Fruit fly (Drosophila melanogaster) whole organism, embryonic: ENCODE data around the gene CG44271.

Experiments
- Bgb ChIP-seq: fragments of 200-800 bp; sonication (Bioruptor generic); IDR thresholded peaks from 2 replicates; pipeline ENCODE4 v1.3.6; 2022; ENCODE audit warnings: missing biosample characterization, missing genetic modification characterization; ENCODE audit not compliant: partially characterized antibody
- CG10267 ChIP-seq: fragments of 200-800 bp; sonication (Bioruptor generic); optimal IDR thresholded peaks from 2 replicates; lab custom pipeline; 2018; ENCODE audit warnings: missing biosample characterization, mild to moderate bottlenecking, missing genetic modification characterization, moderate library complexity
- CG11247 ChIP-seq: fragments of 200-800 bp; sonication (Bioruptor generic); IDR thresholded peaks from 2 replicates; pipeline ENCODE4 v1.3.6; 2022; ENCODE audit warnings: missing biosample characterization, missing genetic modification characterization
- CG15269 ChIP-seq: fragments of 200-800 bp; sonication (Bioruptor generic); optimal IDR thresholded peaks from 2 replicates; lab custom pipeline; 2018; ENCODE audit warnings: missing biosample characterization, mild to moderate bottlenecking, missing genetic modification characterization, moderate library complexity
- CG17829 ChIP-seq: fragments of 200-800 bp; optimal IDR thresholded peaks from 2 replicates; lab custom pipeline; 2019; ENCODE audit warnings: missing biosample characterization, mild to moderate bottlenecking, missing genetic modification characterization, moderate library complexity
- CG17912 ChIP-seq: fragments of 200-800 bp; sonication (Bioruptor generic); optimal IDR thresholded peaks from 2 replicates; lab custom pipeline; 2018; ENCODE audit warnings: missing biosample characterization, mild to moderate bottlenecking, missing genetic modification characterization
- CG18262 ChIP-seq: fragments of 200-800 bp; optimal IDR thresholded peaks from 3 replicates; lab custom pipeline; 2019; ENCODE audit warnings: missing biosample characterization, mild to moderate bottlenecking, missing genetic modification characterization, moderate library complexity
- CG18619 ChIP-seq: fragments of 200-800 bp; sonication (Bioruptor generic); optimal IDR thresholded peaks from 3 replicates; lab custom pipeline; 2017; ENCODE audit warnings: missing biosample characterization, mild to moderate bottlenecking, missing genetic modification characterization
- CG2199 ChIP-seq: fragments of 200-800 bp; sonication (Bioruptor generic); IDR thresholded peaks from 3 replicates; pipeline ENCODE4 v1.3.6; 2022; ENCODE audit warnings: missing biosample characterization, missing genetic modification characterization
- CG2678 ChIP-seq: fragments of 200-800 bp; sonication (Bioruptor generic); optimal IDR thresholded peaks from 3 replicates; lab custom pipeline; 2019; ENCODE audit warnings: missing biosample characterization, mild to moderate bottlenecking, missing genetic modification characterization, moderate library complexity
- CG2712 ChIP-seq: fragments of 200-800 bp; optimal IDR thresholded peaks from 3 replicates; lab custom pipeline; 2019; ENCODE audit warnings: missing biosample characterization, mild to moderate bottlenecking, missing genetic modification characterization, moderate library complexity
- CG3163 ChIP-seq: fragments of 200-800 bp; sonication (Bioruptor generic); optimal IDR thresholded peaks from 3 replicates; lab custom pipeline; 2016; ENCODE audit warnings: missing biosample characterization, missing genetic modification characterization
- CG34422 ChIP-seq: fragments of 200-800 bp; sonication (Bioruptor generic); IDR thresholded peaks from 3 replicates; pipeline ENCODE4 v1.3.6; 2022; ENCODE audit warnings: missing biosample characterization, missing genetic modification characterization
- CG4424 ChIP-seq: fragments of 200-800 bp; sonication (Bioruptor generic); optimal IDR thresholded peaks from 3 replicates; lab custom pipeline; 2016; ENCODE audit warnings: missing biosample characterization, missing genetic modification characterization
- CG5953 ChIP-seq: fragments of 200-800 bp; sonication (Bioruptor generic); IDR thresholded peaks from 2 replicates; pipeline ENCODE4 v1.3.6; 2022; ENCODE audit warnings: missing biosample characterization, missing genetic modification characterization
- CG6854 ChIP-seq: fragments of 200-800 bp; sonication (Bioruptor generic); optimal IDR thresholded peaks from 3 replicates; lab custom pipeline; 2017; ENCODE audit warnings: missing biosample characterization, mild to moderate bottlenecking, missing genetic modification characterization
- CG9876 ChIP-seq: fragments of 200-800 bp; sonication (Bioruptor generic); optimal IDR thresholded peaks from 2 replicates; lab custom pipeline; 2016; ENCODE audit warnings: missing biosample characterization, missing genetic modification characterization
- Doc3 ChIP-seq: fragments of 200-800 bp; sonication (Bioruptor generic); IDR thresholded peaks from 3 replicates; pipeline ENCODE4 v1.3.6; 2022; ENCODE audit warnings: missing biosample characterization, missing genetic modification characterization; ENCODE audit not compliant: partially characterized antibody
- Fer1 ChIP-seq: fragments of 200-800 bp; sonication (Bioruptor generic); optimal IDR thresholded peaks from 2 replicates; lab custom pipeline; 2017; ENCODE audit warnings: missing biosample characterization, mild to moderate bottlenecking, missing genetic modification characterization
- Fer3 ChIP-seq: fragments of 200-800 bp; sonication (Bioruptor generic); optimal IDR thresholded peaks from 2 replicates; lab custom pipeline; 2018; ENCODE audit warnings: missing biosample characterization, mild to moderate bottlenecking, missing genetic modification characterization, moderate library complexity
- HLHmδ ChIP-seq: fragments of 200-800 bp; sonication (Bioruptor generic); optimal IDR thresholded peaks from 2 replicates; lab custom pipeline; 2018; ENCODE audit warnings: missing biosample characterization, mild to moderate bottlenecking, missing genetic modification characterization, moderate library complexity
- Jarid2 ChIP-seq: fragments of 200-800 bp; sonication (Bioruptor generic); optimal IDR thresholded peaks from 3 replicates; lab custom pipeline; 2017; ENCODE audit warnings: mild to moderate bottlenecking, missing biosample characterization, missing genetic modification reagents, missing genetic modification characterization
- Lpt ChIP-seq: fragments of >200 bp; optimal IDR thresholded peaks from 2 replicates; lab custom pipeline; 2018; ENCODE audit warnings: missing biosample characterization, missing genetic modification characterization
- Meics ChIP-seq: fragments of 200-800 bp; sonication (Bioruptor generic); optimal IDR thresholded peaks from 2 replicates; lab custom pipeline; 2017; ENCODE audit warnings: missing biosample characterization, mild to moderate bottlenecking, missing genetic modification characterization
- Ravus ChIP-seq: fragments of 200-800 bp; sonication (Bioruptor generic); IDR thresholded peaks from 2 replicates; pipeline ENCODE4 v1.3.6; 2022; ENCODE audit warnings: missing biosample characterization, missing genetic modification characterization
- Tbp ChIP-seq: fragments of >200 bp; optimal IDR thresholded peaks from 2 replicates; lab custom pipeline; 2018; ENCODE audit warnings: missing biosample characterization, missing genetic modification characterization
- Usf ChIP-seq: fragments of 200-800 bp; sonication (Bioruptor generic); optimal IDR thresholded peaks from 2 replicates; lab custom pipeline; 2017; ENCODE audit warnings: missing genotype, missing biosample characterization, missing genetic modification characterization
- ato ChIP-seq: fragments of 200-800 bp; sonication (Bioruptor generic); IDR thresholded peaks from 2 replicates; pipeline ENCODE4 v1.3.6; 2022; ENCODE audit warnings: missing biosample characterization, missing genetic modification characterization; ENCODE audit not compliant: partially characterized antibody
- caup ChIP-seq: fragments of 200-800 bp; sonication (Bioruptor generic); optimal IDR thresholded peaks from 3 replicates; lab custom pipeline; 2017; ENCODE audit warnings: missing biosample characterization, mild to moderate bottlenecking, missing genetic modification characterization, moderate library complexity; ENCODE audit not compliant: severe bottlenecking
- cg ChIP-seq: fragments of 200-800 bp; sonication (Bioruptor generic); optimal IDR thresholded peaks from 3 replicates; lab custom pipeline; 2019; ENCODE audit warnings: missing biosample characterization, mild to moderate bottlenecking, missing genetic modification characterization, moderate library complexity
- fd96Cb ChIP-seq: fragments of 200-800 bp; sonication (Bioruptor generic); optimal IDR thresholded peaks from 2 replicates; lab custom pipeline; 2018; ENCODE audit warnings: missing biosample characterization, mild to moderate bottlenecking, missing genetic modification characterization, moderate library complexity
- ham ChIP-seq: fragments of 200-800 bp; sonication (Bioruptor generic); IDR thresholded peaks from 2 replicates; pipeline ENCODE4 v1.3.6; 2022; ENCODE audit warnings: missing biosample characterization, missing genetic modification characterization
- jumu ChIP-seq: fragments of 200-800 bp; sonication (Bioruptor generic); optimal IDR thresholded peaks from 3 replicates; lab custom pipeline; 2016; ENCODE audit warnings: missing biosample characterization, missing genetic modification characterization
- klu ChIP-seq: fragments of 200-800 bp; sonication (Bioruptor generic); IDR thresholded peaks from 2 replicates; pipeline ENCODE4 v1.3.6; 2022; ENCODE audit warnings: missing biosample characterization, missing genetic modification characterization
- luna ChIP-seq: fragments of 200-800 bp; sonication (Bioruptor generic); optimal IDR thresholded peaks from 2 replicates; lab custom pipeline; 2016; ENCODE audit warnings: missing biosample characterization, missing genetic modification characterization
- nerfin-2 ChIP-seq: fragments of 200-800 bp; sonication (Bioruptor generic); IDR thresholded peaks from 2 replicates; pipeline ENCODE4 v1.3.6; 2022; ENCODE audit warnings: missing biosample characterization, missing genetic modification characterization; ENCODE audit not compliant: partially characterized antibody
- nom ChIP-seq: fragments of 200-800 bp; sonication (Bioruptor generic); optimal IDR thresholded peaks from 2 replicates; lab custom pipeline; 2017; ENCODE audit warnings: missing biosample characterization, missing genetic modification characterization, mild to moderate bottlenecking, moderate library complexity, missing genetic modification reagents
- row ChIP-seq: fragments of 200-800 bp; sonication (Bioruptor generic); IDR thresholded peaks from 3 replicates; pipeline ENCODE4 v1.3.6; 2022; ENCODE audit warnings: missing biosample characterization, missing genetic modification characterization
- sima ChIP-seq: fragments of 200-800 bp; sonication (Bioruptor generic); optimal IDR thresholded peaks from 2 replicates; lab custom pipeline; 2016; ENCODE audit warnings: missing biosample characterization, missing genetic modification characterization
- sna ChIP-seq: fragments of 200-800 bp; sonication (Bioruptor generic); IDR thresholded peaks from 2 replicates; pipeline ENCODE4 v1.3.6; 2022; ENCODE audit warnings: missing biosample characterization, missing genetic modification characterization; ENCODE audit not compliant: partially characterized antibody
- so ChIP-seq: fragments of 200-800 bp; sonication (Bioruptor generic); IDR thresholded peaks from 3 replicates; pipeline ENCODE4 v1.3.6; 2022; ENCODE audit warnings: missing biosample characterization, missing genetic modification characterization
- sob ChIP-seq: fragments of 200-800 bp; sonication (Bioruptor generic); IDR thresholded peaks from 2 replicates; pipeline ENCODE4 v1.3.6; 2022; ENCODE audit warnings: missing biosample characterization, missing genetic modification characterization
- tll ChIP-seq, 2 experiments: fragments of 200-800 bp in 1 of 2; fragments of >200 bp in 1 of 2; sonication (Bioruptor generic) in 1 of 2; optimal IDR thresholded peaks; 2 replicates each; lab custom pipeline; 2017 to 2019; ENCODE audit warnings: missing biosample characterization in 2 of 2, missing genetic modification characterization in 2 of 2, mild to moderate bottlenecking in 1 of 2, moderate library complexity in 1 of 2
- trh ChIP-seq: fragments of 200-800 bp; sonication (Bioruptor generic); optimal IDR thresholded peaks from 2 replicates; lab custom pipeline; 2016; ENCODE audit warnings: missing biosample characterization, missing genetic modification characterization
- unpg ChIP-seq: fragments of 200-800 bp; sonication (Bioruptor generic); optimal IDR thresholded peaks from 3 replicates; lab custom pipeline; 2018; ENCODE audit warnings: missing biosample characterization, mild to moderate bottlenecking, missing genetic modification characterization, moderate library complexity
- zen2 ChIP-seq: fragments of 200-800 bp; sonication (Bioruptor generic); IDR thresholded peaks from 3 replicates; pipeline ENCODE4 v1.3.6; 2022; ENCODE audit warnings: missing biosample characterization, missing genetic modification characterization; ENCODE audit not compliant: partially characterized antibody
- zf30C ChIP-seq: fragments of 200-800 bp; sonication (Bioruptor generic); optimal IDR thresholded peaks from 3 replicates; lab custom pipeline; 2018; ENCODE audit warnings: missing biosample characterization, mild to moderate bottlenecking, missing genetic modification characterization

The CG44271 gene

dm6 chr2L:6787029-6787972 is 39.6 kb upstream of the CG44271 start (continued):
- TF ChIP-seq jumu (GFP tag; lab: Kevin White, UChicago) = peak; percentile 97
- TF ChIP-seq CG15269 (tag; lab: Kevin White, UChicago) = peak; percentile 95
- TF ChIP-seq nom = peak; percentile 70
- peak; percentile 95 for TF ChIP-seq CG6854 (GFP tag; lab: Kevin White, UChicago)
- TF ChIP-seq Meics (GFP tag; lab: Kevin White, UChicago) = peak; percentile 97
- peak; percentile 11 to 70 for TF ChIP-seq tll (GFP tag; optimal IDR thresholded peaks at IDR 0.05; lab: Kevin White, UChicago)
- TF ChIP-seq unpg (GFP tag; lab: Kevin White, UChicago) = peak; percentile 88
- TF ChIP-seq sna (GFP tag; lab: Robert Waterston, UW) = peak; percentile 17; the same call in 1 of the 2 replicates
- peak; percentile 91 for TF ChIP-seq CG3163 (GFP tag; lab: Kevin White, UChicago)
- no peak for TF ChIP-seq Tbp (GFP tag; lab: Kevin White, UChicago)
- TF ChIP-seq CG9876 = peak; percentile 92
- TF ChIP-seq CG2678 (tag; lab: Kevin White, UChicago) = peak; percentile 98
- peak; percentile 95 for TF ChIP-seq CG4424 (GFP tag; lab: Kevin White, UChicago)
- no peak for TF ChIP-seq nerfin-2 (GFP tag; lab: Robert Waterston, UW)
- peak; percentile 88 for TF ChIP-seq trh
- TF ChIP-seq CG5953 (GFP tag; lab: Robert Waterston, UW) = peak; percentile 70
- peak; percentile 4; the same call in 2 of the 3 replicates for TF ChIP-seq zen2
- peak; percentile 73 for TF ChIP-seq CG11247 (GFP tag; lab: Robert Waterston, UW)
- peak; percentile 95 for TF ChIP-seq CG2712
- TF ChIP-seq CG18619 (GFP tag; lab: Kevin White, UChicago) = peak; percentile 97
- TF ChIP-seq ato = no peak
- TF ChIP-seq Fer3 (tag; lab: Kevin White, UChicago) = peak; percentile 88
- peak; percentile 82; the same call in 2 of the 3 replicates for TF ChIP-seq so (GFP tag; lab: Robert Waterston, UW)
- peak; percentile 91 for TF ChIP-seq caup (GFP tag; lab: Kevin White, UChicago)
- TF ChIP-seq cg = peak; percentile 93
- TF ChIP-seq Bgb (GFP tag; lab: Robert Waterston, UW) = peak; percentile 76
- TF ChIP-seq CG17829 (tag; lab: Kevin White, UChicago) = peak; percentile 94
- TF ChIP-seq luna (GFP tag; lab: Kevin White, UChicago) = peak; percentile 94
- TF ChIP-seq sob = peak; percentile 77
- TF ChIP-seq ham (GFP tag; lab: Robert Waterston, UW) = peak; percentile 27
- no peak for TF ChIP-seq HLHmδ (GFP tag; lab: Kevin White, UChicago)
- TF ChIP-seq CG17912 (GFP tag; lab: Kevin White, UChicago) = peak; percentile 54
- peak; percentile 95 for TF ChIP-seq fd96Cb
- TF ChIP-seq Jarid2 (GFP tag; lab: Kevin White, UChicago) = peak; percentile 5
- TF ChIP-seq Fer1 (GFP tag; lab: Kevin White, UChicago) = peak; percentile 93
- TF ChIP-seq Ravus (GFP tag; lab: Robert Waterston, UW) = peak; percentile 65
- TF ChIP-seq CG34422 (GFP tag; lab: Robert Waterston, UW) = peak; percentile 83
- peak; percentile 45; the same call in 1 of the 3 replicates for TF ChIP-seq CG2199 (GFP tag; lab: Robert Waterston, UW)
- TF ChIP-seq zf30C (GFP tag; lab: Kevin White, UChicago) = peak; percentile 89
- peak; percentile 93 for TF ChIP-seq klu
- TF ChIP-seq sima (GFP tag; lab: Kevin White, UChicago) = peak; percentile 88
- peak; percentile 92 for TF ChIP-seq row (GFP tag; lab: Robert Waterston, UW)
- 0 out of 3 replicates have a peak, but pooled peaks have one; percentile 10 for TF ChIP-seq Doc3 (GFP tag; lab: Robert Waterston, UW)
- TF ChIP-seq Lpt (GFP tag; lab: Kevin White, UChicago) = no peak
- TF ChIP-seq Usf (GFP tag; lab: Kevin White, UChicago) = peak; percentile 95
- peak; percentile 98 for TF ChIP-seq CG18262 (tag; lab: Kevin White, UChicago)
- TF ChIP-seq CG10267 (tag; lab: Kevin White, UChicago) = peak; percentile 87
